Fruit fly (Drosophila melanogaster): ENCODE data around the gene CG14892.

Gene CG14892

DNA sequence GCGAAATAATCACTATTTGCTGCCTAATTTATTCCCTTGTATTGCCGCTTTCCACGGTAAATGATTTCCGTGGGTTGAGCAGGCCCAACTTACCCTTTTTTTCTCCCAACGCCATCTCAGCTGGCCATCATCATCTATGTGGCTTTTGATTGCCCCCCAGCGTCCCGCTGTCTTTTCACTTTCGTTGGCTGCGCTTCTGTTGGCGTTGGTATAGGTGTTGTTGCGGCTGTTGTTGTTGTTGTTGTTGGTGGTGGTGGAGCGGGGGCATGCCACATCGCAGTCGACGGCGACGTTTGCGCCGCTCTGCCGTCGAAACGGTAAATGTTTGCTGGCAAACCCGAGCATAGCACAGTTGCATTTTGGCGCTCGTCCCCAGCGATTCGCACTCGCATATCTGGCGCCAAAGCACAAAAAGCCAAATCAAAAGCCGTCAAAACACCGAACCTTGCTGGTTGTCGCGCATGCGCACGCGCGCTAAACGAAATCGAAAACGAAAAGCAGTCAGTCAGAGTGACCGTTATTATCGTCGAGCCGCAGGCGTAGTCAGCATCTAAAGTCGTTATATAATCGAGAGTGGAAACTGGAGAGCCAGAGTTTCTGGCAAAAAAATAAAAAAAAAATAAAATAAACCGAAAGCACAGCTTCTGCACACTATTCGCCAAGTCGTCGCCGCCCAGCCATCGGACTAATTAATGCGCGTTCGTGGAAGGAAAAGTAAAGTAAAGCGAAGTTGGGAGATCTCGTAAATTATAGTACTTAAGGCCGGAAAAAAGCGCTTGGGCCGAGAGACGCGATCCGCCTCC is at the start of gene CG14892:
Gene CG14892 (plus strand): TSS at position 359 of the 803 bp plus-strand sequence.
- TF ChIP-seq CG4496 (GFP tag; IDR thresholded peaks at IDR 0.05) (peak; percentile 18; the same call in 1 of the 3 replicates), Snoo (tag; optimal IDR thresholded peaks at IDR 0.05) (no peak), Ets98B (GFP tag; IDR thresholded peaks at IDR 0.05) (no peak)

DNA sequence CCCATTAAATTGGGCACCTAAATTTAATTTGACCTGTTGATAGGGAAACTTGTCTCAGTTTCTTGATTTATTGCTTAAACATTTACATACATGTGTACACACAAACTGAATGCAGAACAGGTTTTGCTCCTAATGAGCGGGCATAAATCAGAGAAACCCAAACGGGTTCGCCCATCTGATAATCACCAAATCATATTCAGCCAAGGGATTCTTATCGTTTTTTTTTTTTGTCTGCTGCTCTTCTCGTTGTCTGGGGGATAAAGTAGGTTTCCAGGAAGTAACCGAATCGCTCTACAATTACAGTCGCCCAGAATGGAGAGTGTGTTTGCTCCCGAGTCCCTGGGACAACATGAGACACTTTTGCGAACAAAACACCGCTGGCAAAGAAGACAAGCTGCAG is 48.5 kb upstream of the CG14892 start:
- TF ChIP-seq D1 (tag; optimal IDR thresholded peaks at IDR 0.05) (no peak), EcR (GFP tag; optimal IDR thresholded peaks at IDR 0.05) (no peak), CG12605 (GFP tag; IDR thresholded peaks at IDR 0.05) (no peak), rn (GFP tag; IDR thresholded peaks at IDR 0.05) (no peak), fd96Ca (GFP tag; IDR thresholded peaks at IDR 0.05) (no peak), CG34367 (tag; optimal IDR thresholded peaks at IDR 0.05) (no peak), CG13204 (GFP tag; optimal IDR thresholded peaks at IDR 0.05) (no peak), CG8159 (tag; optimal IDR thresholded peaks at IDR 0.05) (no peak), CG17806 (tag; optimal IDR thresholded peaks at IDR 0.05) (no peak), CG4496 (GFP tag; IDR thresholded peaks at IDR 0.05) (no peak), gl (tag; optimal IDR thresholded peaks at IDR 0.05) (no peak), CG32121 (GFP tag; IDR thresholded peaks at IDR 0.05) (no peak), CG9948 (tag; optimal IDR thresholded peaks at IDR 0.05) (no peak), Ets98B (GFP tag; IDR thresholded peaks at IDR 0.05) (no peak), CG10348 (GFP tag; IDR thresholded peaks at IDR 0.05) (no peak)

DNA sequence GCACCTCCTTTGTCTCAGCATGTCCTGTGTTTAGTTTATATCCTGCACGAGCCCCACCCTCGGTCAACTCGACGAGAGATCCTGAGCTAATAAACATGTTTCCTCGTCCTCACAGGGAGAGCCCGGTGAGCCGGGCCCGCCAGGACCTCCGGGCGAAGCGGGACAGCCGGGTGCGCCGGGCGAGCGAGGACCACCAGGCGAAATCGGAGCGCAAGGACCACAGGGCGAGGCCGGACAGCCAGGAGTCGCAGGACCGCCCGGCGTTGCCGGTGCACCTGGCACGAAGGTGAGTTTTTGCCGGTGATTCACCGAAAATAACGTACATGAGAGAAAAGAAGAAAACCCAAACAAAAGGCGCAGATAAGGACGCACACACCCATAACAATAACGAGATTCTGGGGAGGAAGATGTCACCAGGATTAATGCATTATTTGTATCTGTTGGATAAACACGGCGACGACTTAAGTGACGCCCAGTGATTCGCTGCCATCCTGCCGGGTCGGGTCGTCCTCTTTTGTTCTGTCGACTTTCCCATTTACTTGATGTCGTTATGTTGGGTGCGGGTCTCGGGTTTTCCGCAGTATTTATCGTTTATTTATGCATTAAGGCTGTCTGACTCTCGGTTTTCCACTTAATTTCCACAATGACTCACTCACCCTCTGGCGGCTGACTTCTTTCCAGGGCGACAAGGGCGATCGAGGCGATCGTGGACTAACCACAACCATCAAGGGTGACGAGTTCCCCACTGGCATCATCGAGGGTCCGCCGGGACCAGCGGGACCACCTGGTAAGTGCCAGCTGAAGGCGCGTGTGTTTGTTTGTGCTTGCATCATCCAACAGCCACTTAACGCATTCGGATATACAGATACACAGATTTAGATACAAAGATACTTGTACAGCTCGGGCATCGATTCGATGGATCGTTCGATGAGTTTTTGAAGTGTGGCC is 42.3 kb upstream of the CG14892 start:
- TF ChIP-seq CG8159 (tag; optimal IDR thresholded peaks at IDR 0.05) (no peak), rn (GFP tag; IDR thresholded peaks at IDR 0.05) (0 out of 2 replicates have a peak, but pooled peaks have one; percentile 33)

DNA sequence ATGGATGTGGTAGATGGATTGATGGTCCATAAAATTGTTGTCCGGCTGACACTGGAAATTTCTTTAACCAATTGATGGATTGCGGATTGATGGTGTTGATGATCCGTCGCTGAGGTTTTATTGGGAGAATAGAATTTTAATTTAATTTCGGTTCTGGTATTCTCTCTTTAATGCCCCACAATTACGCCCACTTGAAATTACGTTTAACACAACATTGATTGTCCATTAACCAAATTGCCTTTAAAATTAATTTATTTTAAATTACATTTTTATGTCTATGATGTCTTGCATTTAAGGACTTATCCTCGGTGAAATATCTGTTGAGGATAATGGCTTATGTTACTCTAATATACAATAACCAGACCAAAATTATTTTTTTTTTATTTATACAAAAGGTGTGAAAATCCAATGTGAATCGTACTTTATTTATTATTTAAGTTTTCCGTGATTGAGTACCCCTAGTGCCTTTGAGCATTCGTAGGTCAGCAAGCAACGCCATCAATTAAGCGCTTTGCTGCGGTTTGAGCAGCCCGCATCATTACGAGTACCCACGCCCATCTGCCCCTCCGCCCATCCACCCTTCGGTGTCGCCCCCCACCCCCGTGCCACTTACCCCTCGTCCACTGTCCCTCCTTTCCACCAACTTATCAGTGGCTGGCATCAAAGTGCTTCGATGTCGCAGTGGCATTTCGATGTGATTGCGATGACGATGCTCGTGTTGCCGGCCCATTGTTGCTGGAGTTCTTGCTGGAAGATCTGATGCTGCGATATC is 40.6 kb upstream of the CG14892 start:
- TF ChIP-seq CG14655 (GFP tag; optimal IDR thresholded peaks at IDR 0.05) (peak; percentile 4), Pif1A (GFP tag; optimal IDR thresholded peaks at IDR 0.05) (no peak)

DNA sequence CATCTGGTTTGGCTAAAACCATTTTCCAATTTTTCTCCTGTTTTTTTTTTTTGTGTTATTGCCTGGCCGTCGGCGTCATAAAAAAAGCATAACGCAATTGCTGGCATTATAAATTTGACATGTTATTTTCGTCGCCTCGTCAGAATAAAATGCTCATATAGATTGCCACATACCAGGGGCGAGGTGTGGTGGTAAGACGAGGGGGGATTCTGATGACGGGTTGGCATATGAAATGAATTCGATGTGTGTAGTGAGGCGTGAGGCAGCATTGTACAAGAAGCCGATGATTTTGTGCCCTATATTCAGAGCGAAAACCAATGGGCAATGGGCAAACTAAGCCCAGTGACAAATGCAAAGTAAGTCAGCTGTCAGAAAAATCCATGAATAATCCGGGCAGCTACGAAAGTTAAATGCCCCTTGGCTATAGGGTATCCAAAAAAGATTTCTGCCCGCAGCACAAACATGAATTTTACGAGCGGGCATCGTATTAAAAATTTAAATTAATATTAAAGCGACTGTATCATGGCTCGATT is 35.5 kb upstream of the CG14892 start:
- TF ChIP-seq CG8301 (tag; optimal IDR thresholded peaks at IDR 0.05) (no peak), Ets98B (GFP tag; IDR thresholded peaks at IDR 0.05) (no peak), EcR (GFP tag; optimal IDR thresholded peaks at IDR 0.05) (no peak), rn (GFP tag; IDR thresholded peaks at IDR 0.05) (no peak), Pif1A (GFP tag; optimal IDR thresholded peaks at IDR 0.05) (no peak), CG12605 (GFP tag; IDR thresholded peaks at IDR 0.05) (no peak)

DNA sequence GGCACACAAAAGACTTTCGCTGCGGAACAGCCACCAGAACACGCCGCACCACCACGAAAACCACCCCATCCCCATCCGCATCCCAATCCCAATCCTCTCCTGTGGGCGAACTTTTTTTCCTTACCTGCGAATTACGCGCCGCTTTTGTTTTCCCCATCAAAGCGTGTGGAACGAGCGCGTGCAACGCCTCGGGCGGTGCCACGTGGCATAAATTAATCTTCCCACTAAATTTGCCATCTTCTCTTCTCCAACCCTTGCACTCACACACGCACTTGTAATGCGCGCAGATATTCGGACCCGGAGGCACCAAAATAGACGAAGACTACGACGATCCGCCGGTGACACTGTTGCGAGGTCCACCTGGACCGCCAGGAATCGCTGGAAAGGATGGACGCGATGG is 29.4 kb upstream of the CG14892 start:
- TF ChIP-seq CG15710 (tag; optimal IDR thresholded peaks at IDR 0.05): no peak

DNA sequence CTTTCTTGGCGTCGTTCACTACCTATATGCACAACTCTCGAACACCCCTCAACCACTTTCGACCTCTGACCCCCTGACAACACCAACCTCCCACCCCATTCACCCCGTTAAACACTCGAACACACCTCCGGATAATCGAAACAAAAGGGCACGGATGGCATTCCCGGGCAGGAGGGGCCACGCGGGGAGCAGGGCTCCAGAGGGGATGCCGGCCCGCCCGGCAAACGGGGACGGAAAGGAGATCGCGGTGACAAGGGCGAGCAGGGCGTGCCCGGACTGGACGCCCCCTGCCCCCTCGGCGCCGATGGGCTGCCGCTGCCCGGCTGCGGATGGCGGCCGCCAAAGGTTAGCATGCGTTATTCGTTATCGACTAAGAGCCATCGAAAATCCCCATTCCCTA is 24.9 kb upstream of the CG14892 start:
- no peak for TF ChIP-seq Pif1A (GFP tag; optimal IDR thresholded peaks at IDR 0.05)
- no peak for TF ChIP-seq CG10348 (GFP tag; IDR thresholded peaks at IDR 0.05)
- TF ChIP-seq CG8301 (tag; optimal IDR thresholded peaks at IDR 0.05): no peak
- no peak for TF ChIP-seq Pif1B (GFP tag; optimal IDR thresholded peaks at IDR 0.05)
- TF ChIP-seq CG12605 (GFP tag; IDR thresholded peaks at IDR 0.05): no peak
- no peak for TF ChIP-seq CG4496 (GFP tag; IDR thresholded peaks at IDR 0.05)
- no peak for TF ChIP-seq CG14655 (GFP tag; optimal IDR thresholded peaks at IDR 0.05)
- TF ChIP-seq CG32121 (GFP tag; IDR thresholded peaks at IDR 0.05): no peak
- TF ChIP-seq CG15710 (tag; optimal IDR thresholded peaks at IDR 0.05): no peak
- TF ChIP-seq CG13204 (GFP tag; optimal IDR thresholded peaks at IDR 0.05): no peak
- no peak for TF ChIP-seq gl (tag; optimal IDR thresholded peaks at IDR 0.05)
- TF ChIP-seq CG9948 (tag; optimal IDR thresholded peaks at IDR 0.05): no peak
